In genomic region chrIII:11107327-11107726, ce11 we compare ENCODE assay signal across 2 worm cellular contexts.
TF ChIP-seq lines count a peak whose summit lies in the region.

No protein-coding gene starts in this region.

TF ChIP-seq in whole organism, L4 larva, 104 proteins besides CTCF, POLR2A, EP300 and RAD21:
- TF ChIP-seq Y48G9A.11 (GFP tag; IDR thresholded peaks at IDR 0.05; lab: Robert Waterston, UW) (peak; percentile 65), ces-1 (GFP tag; optimal IDR thresholded peaks at IDR 0.05; lab: Kevin White, UChicago) (no peak)

TF ChIP-seq in whole organism, young adult, 124 proteins besides CTCF, POLR2A, EP300 and RAD21:
- TF ChIP-seq attf-3 (GFP tag; conservative IDR thresholded peaks at IDR 0.05; lab: Robert Waterston, UW) (peak; percentile 60), egrh-3 (GFP tag; IDR thresholded peaks at IDR 0.05; lab: Robert Waterston, UW) (no peak)
